Fruit fly (Drosophila melanogaster): ENCODE measurements around the gene Ravus.

The Ravus gene

dm6 chr3R:13279419-13279818 is 15.6 kb upstream of the Ravus start, which contains the start of gene CG8630 (continued):
- TF ChIP-seq Deaf1 (tag; optimal IDR thresholded peaks at IDR 0.05) (peak; percentile 87), Blimp-1 (GFP tag; optimal IDR thresholded peaks at IDR 0.05) (peak; percentile 52), CG4404 (GFP tag; IDR thresholded peaks at IDR 0.05) (no peak), jumu (GFP tag; optimal IDR thresholded peaks at IDR 0.05) (no peak), CG2199 (GFP tag; IDR thresholded peaks at IDR 0.05) (no peak), rib (GFP tag; IDR thresholded peaks at IDR 0.05) (0 out of 2 replicates have a peak, but pooled peaks have one; percentile 24), BEAF-32 (GFP tag; optimal IDR thresholded peaks at IDR 0.05) (peak; percentile 2), Adf1 (GFP tag; IDR thresholded peaks at IDR 0.05) (peak; percentile 40; the same call in 1 of the 2 replicates), CG6765 (GFP tag; optimal IDR thresholded peaks at IDR 0.05) (no peak), ewg (GFP tag; optimal IDR thresholded peaks at IDR 0.05) (no peak), CG10274 (GFP tag; optimal IDR thresholded peaks at IDR 0.05) (no peak), sr (GFP tag; IDR thresholded peaks at IDR 0.05) (no peak), Fer1 (GFP tag; optimal IDR thresholded peaks at IDR 0.05) (no peak), luna (GFP tag; optimal IDR thresholded peaks at IDR 0.05) (no peak), maf-S (GFP tag; optimal IDR thresholded peaks at IDR 0.05) (no peak), CG12769 (tag; optimal IDR thresholded peaks at IDR 0.05) (peak; percentile 32)

dm6 chr3R:13275473-13275872 is 11.6 kb upstream of the Ravus start:
- TF ChIP-seq CG5953 (GFP tag; IDR thresholded peaks at IDR 0.05) (no peak), CG31224 (GFP tag; IDR thresholded peaks at IDR 0.05) (peak; percentile 52)

- peak; percentile 75 for TF ChIP-seq vvl (GFP tag; IDR thresholded peaks at IDR 0.05)
- no peak for TF ChIP-seq CG11723 (GFP tag; optimal IDR thresholded peaks at IDR 0.05)
- TF ChIP-seq sd (tag; optimal IDR thresholded peaks at IDR 0.05): peak; percentile 44
- TF ChIP-seq lmd (GFP tag; IDR thresholded peaks at IDR 0.05): peak; percentile 26; the same call in 1 of the 2 replicates
- no peak for TF ChIP-seq CG18764 (GFP tag; optimal IDR thresholded peaks at IDR 0.05)
- 0 out of 3 replicates have a peak, but pooled peaks have one; percentile 42 for TF ChIP-seq Mrtf (GFP tag; IDR thresholded peaks at IDR 0.05)
- TF ChIP-seq slbo (GFP tag; IDR thresholded peaks at IDR 0.05): peak; percentile 50
- TF ChIP-seq Eip74EF (GFP tag; optimal IDR thresholded peaks at IDR 0.05): peak in 1 of 2 experiments; percentile 92
- no peak for TF ChIP-seq CG18011 (GFP tag; optimal IDR thresholded peaks at IDR 0.05)
- no peak for TF ChIP-seq CG30020 (tag; optimal IDR thresholded peaks at IDR 0.05)
- no peak for TF ChIP-seq Dip3 (GFP tag; optimal IDR thresholded peaks at IDR 0.05)
- 0 out of 2 replicates have a peak, but pooled peaks have one; percentile 22 for TF ChIP-seq Drgx (GFP tag; IDR thresholded peaks at IDR 0.05)
- TF ChIP-seq Med (GFP tag): peak; percentile 42
- TF ChIP-seq cwo (GFP tag; optimal IDR thresholded peaks at IDR 0.05): no peak
- TF ChIP-seq B-H1 (GFP tag; IDR thresholded peaks at IDR 0.05): no peak
- TF ChIP-seq Nf-YB (GFP tag; optimal IDR thresholded peaks at IDR 0.05): no peak
- TF ChIP-seq sc (optimal IDR thresholded peaks at IDR 0.05): no peak
- TF ChIP-seq sc (GFP tag; optimal IDR thresholded peaks at IDR 0.05): no peak
- 0 out of 2 replicates have a peak, but pooled peaks have one; percentile 5 for TF ChIP-seq CG3847 (GFP tag; IDR thresholded peaks at IDR 0.05)
- TF ChIP-seq chinmo (GFP tag; IDR thresholded peaks at IDR 0.05; ENCODE audit: partially characterized antibody): peak; percentile 89
- TF ChIP-seq row (GFP tag; IDR thresholded peaks at IDR 0.05): peak; percentile 58
- TF ChIP-seq Hr39 (optimal IDR thresholded peaks at IDR 0.05): no peak
- TF ChIP-seq zfh1 (GFP tag; IDR thresholded peaks at IDR 0.05): no peak
- 0 out of 2 replicates have a peak, but pooled peaks have one; percentile 8 for TF ChIP-seq CG9932 (GFP tag; IDR thresholded peaks at IDR 0.05)
- no peak for TF ChIP-seq Sin3A (optimal IDR thresholded peaks at IDR 0.05)
- TF ChIP-seq HLH54F (GFP tag; optimal IDR thresholded peaks at IDR 0.05): no peak
Observed at dm6 chr3R:13274257-13274796, 10.5 kb upstream of the Ravus start.
